Worm (Caenorhabditis elegans) whole organism, mixed stage, embryonic: ENCODE measurements around the gene F35F10.5.

Source experiments
- elt-3 ChIP-seq: fragments of 150-350 bp; optimal IDR thresholded peaks from 2 replicates; lab custom pipeline; 2014; ENCODE audit warnings: missing biosample characterization, missing genetic modification characterization
- nhr-12 ChIP-seq: fragments of 150-350 bp; optimal IDR thresholded peaks from 2 replicates; lab custom pipeline; 2014; ENCODE audit warnings: missing biosample characterization, missing genetic modification characterization
- nhr-2 ChIP-seq: fragments of 150-350 bp; optimal IDR thresholded peaks from 2 replicates; lab custom pipeline; 2014; ENCODE audit warnings: missing biosample characterization, missing genetic modification characterization
- nhr-237 ChIP-seq: fragments of 150-350 bp; optimal IDR thresholded peaks from 2 replicates; lab custom pipeline; 2014; ENCODE audit warnings: missing biosample characterization, missing genetic modification characterization
- nhr-28 ChIP-seq: fragments of 150-350 bp; optimal IDR thresholded peaks from 2 replicates; lab custom pipeline; 2014; ENCODE audit warnings: missing biosample characterization, missing genetic modification characterization
- pha-4 ChIP-seq: fragments of 150-350 bp; optimal IDR thresholded peaks from 2 replicates; lab custom pipeline; 2018; ENCODE audit warnings: missing biosample characterization, missing genetic modification reagents, missing genetic modification characterization
- sem-2 ChIP-seq: fragments of 200-800 bp; sonication (Bioruptor generic); optimal IDR thresholded peaks from 2 replicates; lab custom pipeline; 2018; ENCODE audit warnings: mild to moderate bottlenecking, missing genetic modification characterization, missing compliant biosample characterization
- tbx-8 ChIP-seq: fragments of 200-800 bp; sonication (Bioruptor generic); optimal IDR thresholded peaks from 2 replicates; lab custom pipeline; 2018; ENCODE audit warnings: mild to moderate bottlenecking, missing genetic modification characterization, moderate library complexity, missing compliant biosample characterization
- unc-62 ChIP-seq: fragments of 150-350 bp; optimal IDR thresholded peaks from 2 replicates; lab custom pipeline; 2014; ENCODE audit warnings: missing biosample characterization, missing genetic modification reagents, missing genetic modification characterization

DNA sequence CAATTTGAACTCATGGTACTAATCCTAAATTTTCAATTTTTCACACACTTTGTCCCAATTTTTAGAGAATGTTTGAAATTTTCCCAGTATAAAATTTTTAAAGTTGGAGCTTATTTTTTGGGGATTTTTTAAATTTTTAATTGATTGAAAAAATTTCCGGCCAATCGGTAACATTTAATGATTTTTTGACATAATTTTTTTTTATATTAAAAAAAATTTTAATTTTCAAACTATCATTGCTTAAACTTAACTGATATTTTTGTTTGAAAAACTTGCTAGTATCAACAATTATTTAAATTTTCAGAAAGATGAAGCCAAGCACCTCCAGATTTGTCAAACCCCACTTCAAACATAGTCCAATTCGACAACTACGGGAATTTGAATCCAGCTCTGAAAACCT is 27.5 kb upstream of the F35F10.5 start, which contains the start of gene T28A11.22:
- no peak for TF ChIP-seq unc-62 (GFP tag; lab: Kevin White, UChicago)
- no peak for TF ChIP-seq tbx-8 (GFP tag; lab: Kevin White, UChicago)
- no peak for TF ChIP-seq pha-4 (tag; lab: Kevin White, UChicago)
- no peak for TF ChIP-seq nhr-237 (tag; lab: Kevin White, UChicago)
- TF ChIP-seq nhr-28 (tag; lab: Kevin White, UChicago) = no peak
- TF ChIP-seq sem-2 (GFP tag; lab: Kevin White, UChicago) = no peak
- TF ChIP-seq nhr-12 (tag; lab: Kevin White, UChicago) = no peak
- no peak for TF ChIP-seq elt-3 (tag; lab: Kevin White, UChicago)
- no peak for TF ChIP-seq nhr-2 (tag; lab: Kevin White, UChicago)
